Worm (Caenorhabditis elegans) whole organism, L4/young adult: ENCODE data around the gene R160.12.

Source experiments
- W03F9.2 ChIP-seq: fragments of 150-350 bp; optimal IDR thresholded peaks from 2 replicates; lab custom pipeline; 2014; ENCODE audit warnings: missing biosample characterization, missing genetic modification characterization
- dao-5 ChIP-seq: sonication (generic microtip); optimal IDR thresholded peaks from 2 replicates; lab custom pipeline; 2016; ENCODE audit warnings: missing genotype, missing genetic modification characterization, moderate library complexity, missing compliant biosample characterization
- him-1 ChIP-seq: sonication (generic microtip); optimal IDR thresholded peaks from 2 replicates; lab custom pipeline; 2016; ENCODE audit warnings: missing genotype, missing genetic modification reagents, missing genetic modification characterization, missing compliant biosample characterization

DNA sequence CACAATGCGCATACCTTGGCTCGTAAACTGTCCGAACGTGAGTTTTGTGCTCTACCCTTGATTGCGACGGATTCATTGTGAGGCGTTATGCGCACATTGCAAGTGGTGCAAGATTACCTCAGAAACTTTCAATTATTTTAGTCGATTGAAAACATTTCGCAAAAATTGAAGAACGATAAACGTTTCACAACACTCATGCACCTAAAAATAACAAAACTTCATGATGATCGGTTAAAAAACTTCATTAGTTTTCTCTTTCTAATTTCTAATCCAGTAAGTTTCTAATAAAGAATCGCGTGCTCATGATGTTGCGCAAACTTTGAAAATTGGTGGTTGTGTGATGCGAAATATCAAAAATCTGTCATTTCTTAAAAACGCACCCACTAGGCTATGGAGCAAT is 41.2 kb upstream of the R160.12 start, which contains the start of gene dop-1:
- no peak for TF ChIP-seq dao-5 (tag; lab: Kevin White, UChicago)
- no peak for TF ChIP-seq him-1 (tag; lab: Kevin White, UChicago)
- TF ChIP-seq W03F9.2, result no peak
